Fruit fly (Drosophila melanogaster) whole organism, embryonic: ENCODE measurements around the gene CG43136.

Experiments used
- B-H1 ChIP-seq: fragments of 200-800 bp; sonication (Bioruptor generic); IDR thresholded peaks from 3 replicates; pipeline ENCODE4 v1.3.6; 2022; ENCODE audit warnings: missing biosample characterization, missing genetic modification characterization
- CG10147 ChIP-seq: fragments of 200-800 bp; sonication (Bioruptor generic); optimal IDR thresholded peaks from 2 replicates; lab custom pipeline; 2019; ENCODE audit warnings: missing biosample characterization, mild to moderate bottlenecking, missing genetic modification characterization, moderate library complexity
- CG10321 ChIP-seq: fragments of 200-800 bp; sonication (Bioruptor generic); IDR thresholded peaks from 2 replicates; pipeline ENCODE4 v1.3.6; 2022; ENCODE audit warnings: missing biosample characterization, missing genetic modification characterization
- CG11398 ChIP-seq: fragments of 200-800 bp; sonication (Bioruptor generic); optimal IDR thresholded peaks from 2 replicates; lab custom pipeline; 2016; ENCODE audit warnings: missing biosample characterization, missing genetic modification characterization
- CG12071 ChIP-seq: fragments of 200-800 bp; sonication (Bioruptor generic); optimal IDR thresholded peaks from 3 replicates; lab custom pipeline; 2018; ENCODE audit warnings: missing biosample characterization, mild to moderate bottlenecking, missing genetic modification characterization
- CG12155 ChIP-seq: fragments of 200-800 bp; sonication (Bioruptor generic); optimal IDR thresholded peaks from 3 replicates; lab custom pipeline; 2016; ENCODE audit warnings: missing biosample characterization, missing genetic modification characterization
- CG12219 ChIP-seq: fragments of 200-800 bp; sonication (Bioruptor generic); optimal IDR thresholded peaks from 3 replicates; lab custom pipeline; 2018; ENCODE audit warnings: missing biosample characterization, mild to moderate bottlenecking, missing genetic modification characterization
- CG14710 ChIP-seq: fragments of 200-800 bp; sonication (Bioruptor generic); optimal IDR thresholded peaks from 3 replicates; lab custom pipeline; 2019; ENCODE audit warnings: missing biosample characterization, mild to moderate bottlenecking, missing genetic modification characterization, moderate library complexity
- CG15696 ChIP-seq: fragments of 200-800 bp; sonication (Bioruptor generic); optimal IDR thresholded peaks from 2 replicates; lab custom pipeline; 2019; ENCODE audit warnings: missing biosample characterization, mild to moderate bottlenecking, missing genetic modification characterization, moderate library complexity
- CG17186 ChIP-seq: fragments of 200-800 bp; sonication (Bioruptor generic); optimal IDR thresholded peaks from 3 replicates; lab custom pipeline; 2017; ENCODE audit warnings: missing biosample characterization, missing genetic modification reagents, missing genetic modification characterization
- CG18011 ChIP-seq: fragments of 200-800 bp; sonication (Bioruptor generic); optimal IDR thresholded peaks from 2 replicates; lab custom pipeline; 2017; ENCODE audit warnings: missing biosample characterization, missing genetic modification characterization, mild to moderate bottlenecking, moderate library complexity, missing genotype
- CG31365 ChIP-seq: fragments of 200-800 bp; sonication (Bioruptor generic); optimal IDR thresholded peaks from 2 replicates; lab custom pipeline; 2018; ENCODE audit warnings: missing biosample characterization, mild to moderate bottlenecking, missing genetic modification characterization
- CG31441 ChIP-seq: fragments of 200-800 bp; sonication (Bioruptor generic); IDR thresholded peaks from 2 replicates; pipeline ENCODE4 v1.3.6; 2022; ENCODE audit warnings: missing biosample characterization, missing genetic modification characterization
- CG33213 ChIP-seq: fragments of 200-800 bp; sonication (Bioruptor generic); optimal IDR thresholded peaks from 3 replicates; lab custom pipeline; 2016; ENCODE audit warnings: missing biosample characterization, missing genetic modification characterization
- CG34422 ChIP-seq: fragments of 200-800 bp; sonication (Bioruptor generic); IDR thresholded peaks from 3 replicates; pipeline ENCODE4 v1.3.6; 2022; ENCODE audit warnings: missing biosample characterization, missing genetic modification characterization
- CG4424 ChIP-seq: fragments of 200-800 bp; sonication (Bioruptor generic); optimal IDR thresholded peaks from 3 replicates; lab custom pipeline; 2016; ENCODE audit warnings: missing biosample characterization, missing genetic modification characterization
- CG4730 ChIP-seq: fragments of 200-800 bp; sonication (Bioruptor generic); IDR thresholded peaks from 2 replicates; pipeline ENCODE4 v1.3.6; 2022; ENCODE audit warnings: missing biosample characterization, missing genetic modification characterization
- CG6689 ChIP-seq: fragments of 200-800 bp; sonication (Bioruptor generic); IDR thresholded peaks from 2 replicates; pipeline ENCODE4 v1.3.6; 2022; ENCODE audit warnings: missing biosample characterization, missing genetic modification characterization
- CG6765 ChIP-seq: fragments of 200-800 bp; sonication (Bioruptor generic); optimal IDR thresholded peaks from 3 replicates; lab custom pipeline; 2017; ENCODE audit warnings: missing biosample characterization, mild to moderate bottlenecking, missing genetic modification characterization
- CG6813 ChIP-seq: fragments of 200-800 bp; sonication (Bioruptor generic); optimal IDR thresholded peaks from 2 replicates; lab custom pipeline; 2017; ENCODE audit warnings: missing biosample characterization, missing genetic modification characterization, mild to moderate bottlenecking, moderate library complexity, missing genetic modification reagents
- D19B ChIP-seq: fragments of 200-800 bp; sonication (Bioruptor generic); optimal IDR thresholded peaks from 2 replicates; lab custom pipeline; 2017; ENCODE audit warnings: missing biosample characterization, mild to moderate bottlenecking, missing genetic modification characterization
- GATAe ChIP-seq: fragments of 200-800 bp; sonication (Bioruptor generic); conservative IDR thresholded peaks from 2 replicates; pipeline ENCODE4 v1.3.6; 2022; ENCODE audit warnings: missing biosample characterization, missing genetic modification characterization
- Hmx ChIP-seq: fragments of 200-800 bp; sonication (Bioruptor generic); optimal IDR thresholded peaks from 2 replicates; lab custom pipeline; 2016; ENCODE audit warnings: missing biosample characterization, missing genetic modification characterization
- MBD-R2 ChIP-seq: fragments of 200-800 bp; sonication (Bioruptor generic); IDR thresholded peaks from 2 replicates; pipeline ENCODE4 v1.3.6; 2022; ENCODE audit warnings: missing biosample characterization, missing genetic modification characterization
- Nf-YC ChIP-seq: fragments of 200-800 bp; optimal IDR thresholded peaks from 3 replicates; lab custom pipeline; 2019; ENCODE audit warnings: missing biosample characterization, mild to moderate bottlenecking, missing genetic modification characterization, moderate library complexity
- Spps ChIP-seq: fragments of 200-800 bp; sonication (Bioruptor generic); optimal IDR thresholded peaks from 2 replicates; lab custom pipeline; 2018; ENCODE audit warnings: missing biosample characterization, mild to moderate bottlenecking, missing genetic modification characterization
- btn ChIP-seq: fragments of 200-800 bp; sonication (Bioruptor generic); optimal IDR thresholded peaks from 2 replicates; lab custom pipeline; 2016; ENCODE audit warnings: missing biosample characterization, missing genetic modification characterization
- cad ChIP-seq: fragments of >200 bp; optimal IDR thresholded peaks from 2 replicates; lab custom pipeline; 2017; ENCODE audit warnings: missing biosample characterization, missing genetic modification characterization
- caup ChIP-seq: fragments of 200-800 bp; sonication (Bioruptor generic); optimal IDR thresholded peaks from 3 replicates; lab custom pipeline; 2017; ENCODE audit warnings: missing biosample characterization, mild to moderate bottlenecking, missing genetic modification characterization, moderate library complexity; ENCODE audit not compliant: severe bottlenecking
- chif ChIP-seq, 2 experiments: fragments of 200-800 bp; sonication (Bioruptor generic); optimal IDR thresholded peaks; 3 replicates each; lab custom pipeline; 2016; ENCODE audit warnings: missing biosample characterization in 2 of 2, missing genetic modification characterization in 2 of 2
- chinmo ChIP-seq: fragments of 200-800 bp; sonication (Bioruptor generic); IDR thresholded peaks from 4 replicates; pipeline ENCODE4 v1.3.6; 2022; ENCODE audit warnings: missing biosample characterization, missing genetic modification characterization; ENCODE audit not compliant: partially characterized antibody
- cwo ChIP-seq: fragments of 200-800 bp; sonication (Bioruptor generic); optimal IDR thresholded peaks from 3 replicates; lab custom pipeline; 2017; ENCODE audit warnings: missing biosample characterization, missing genetic modification characterization, mild to moderate bottlenecking, moderate library complexity, missing genetic modification reagents
- disco-r ChIP-seq: fragments of 200-800 bp; sonication (Bioruptor generic); optimal IDR thresholded peaks from 2 replicates; lab custom pipeline; 2016; ENCODE audit warnings: missing biosample characterization, missing genetic modification characterization
- exex ChIP-seq: fragments of 200-800 bp; sonication (Bioruptor generic); optimal IDR thresholded peaks from 4 replicates; lab custom pipeline; 2018; ENCODE audit warnings: missing biosample characterization, mild to moderate bottlenecking, missing genetic modification characterization, moderate library complexity
- fu2 ChIP-seq: fragments of 200-800 bp; sonication (Bioruptor generic); optimal IDR thresholded peaks from 2 replicates; lab custom pipeline; 2016; ENCODE audit warnings: missing biosample characterization, missing genetic modification characterization
- gfzf ChIP-seq: fragments of 200-800 bp; sonication (Bioruptor generic); optimal IDR thresholded peaks from 2 replicates; lab custom pipeline; 2016; ENCODE audit warnings: missing biosample characterization, mild to moderate bottlenecking, missing genetic modification characterization, moderate library complexity
- hbn ChIP-seq: fragments of 200-800 bp; sonication (Bioruptor generic); IDR thresholded peaks from 2 replicates; pipeline ENCODE4 v1.3.6; 2022; ENCODE audit warnings: missing biosample characterization, missing genetic modification characterization; ENCODE audit not compliant: partially characterized antibody
- jumu ChIP-seq: fragments of 200-800 bp; sonication (Bioruptor generic); optimal IDR thresholded peaks from 3 replicates; lab custom pipeline; 2016; ENCODE audit warnings: missing biosample characterization, missing genetic modification characterization
- lmd ChIP-seq: fragments of 200-800 bp; sonication (Bioruptor generic); IDR thresholded peaks from 2 replicates; pipeline ENCODE4 v1.3.6; 2022; ENCODE audit warnings: missing biosample characterization, missing genetic modification characterization
- lola ChIP-seq, 3 experiments: fragments of >200 bp in 2 of 3; fragments of 200-800 bp in 1 of 3; sonication (Bioruptor generic) in 1 of 3; optimal IDR thresholded peaks; 2 replicates each; lab custom pipeline; 2017 to 2019; ENCODE audit warnings: missing biosample characterization in 3 of 3, missing genetic modification characterization in 3 of 3, mild to moderate bottlenecking in 1 of 3, moderate library complexity in 1 of 3
- mam ChIP-seq: fragments of 200-800 bp; sonication (Bioruptor generic); optimal IDR thresholded peaks from 3 replicates; lab custom pipeline; 2016; ENCODE audit warnings: missing biosample characterization, missing genetic modification characterization
- pnt ChIP-seq: fragments of 200-800 bp; sonication (Bioruptor generic); optimal IDR thresholded peaks from 3 replicates; lab custom pipeline; 2016; ENCODE audit warnings: missing biosample characterization, missing genetic modification characterization
- sna ChIP-seq: fragments of 200-800 bp; sonication (Bioruptor generic); IDR thresholded peaks from 2 replicates; pipeline ENCODE4 v1.3.6; 2022; ENCODE audit warnings: missing biosample characterization, missing genetic modification characterization; ENCODE audit not compliant: partially characterized antibody
- tap ChIP-seq: fragments of 200-800 bp; optimal IDR thresholded peaks from 3 replicates; lab custom pipeline; 2019; ENCODE audit warnings: missing biosample characterization, mild to moderate bottlenecking, missing genetic modification characterization, moderate library complexity
- trem ChIP-seq: fragments of 200-800 bp; optimal IDR thresholded peaks from 3 replicates; lab custom pipeline; 2019; ENCODE audit warnings: missing biosample characterization, mild to moderate bottlenecking, missing genetic modification characterization, moderate library complexity
- unc-4 ChIP-seq: fragments of 200-800 bp; sonication (Bioruptor generic); IDR thresholded peaks from 2 replicates; pipeline ENCODE4 v1.3.6; 2022; ENCODE audit warnings: missing biosample characterization, missing genetic modification characterization; ENCODE audit not compliant: partially characterized antibody
- wor ChIP-seq: fragments of 200-800 bp; sonication (Bioruptor generic); IDR thresholded peaks from 2 replicates; pipeline ENCODE4 v1.3.6; 2022; ENCODE audit warnings: missing biosample characterization, missing genetic modification characterization

The CG43136 gene

DNA sequence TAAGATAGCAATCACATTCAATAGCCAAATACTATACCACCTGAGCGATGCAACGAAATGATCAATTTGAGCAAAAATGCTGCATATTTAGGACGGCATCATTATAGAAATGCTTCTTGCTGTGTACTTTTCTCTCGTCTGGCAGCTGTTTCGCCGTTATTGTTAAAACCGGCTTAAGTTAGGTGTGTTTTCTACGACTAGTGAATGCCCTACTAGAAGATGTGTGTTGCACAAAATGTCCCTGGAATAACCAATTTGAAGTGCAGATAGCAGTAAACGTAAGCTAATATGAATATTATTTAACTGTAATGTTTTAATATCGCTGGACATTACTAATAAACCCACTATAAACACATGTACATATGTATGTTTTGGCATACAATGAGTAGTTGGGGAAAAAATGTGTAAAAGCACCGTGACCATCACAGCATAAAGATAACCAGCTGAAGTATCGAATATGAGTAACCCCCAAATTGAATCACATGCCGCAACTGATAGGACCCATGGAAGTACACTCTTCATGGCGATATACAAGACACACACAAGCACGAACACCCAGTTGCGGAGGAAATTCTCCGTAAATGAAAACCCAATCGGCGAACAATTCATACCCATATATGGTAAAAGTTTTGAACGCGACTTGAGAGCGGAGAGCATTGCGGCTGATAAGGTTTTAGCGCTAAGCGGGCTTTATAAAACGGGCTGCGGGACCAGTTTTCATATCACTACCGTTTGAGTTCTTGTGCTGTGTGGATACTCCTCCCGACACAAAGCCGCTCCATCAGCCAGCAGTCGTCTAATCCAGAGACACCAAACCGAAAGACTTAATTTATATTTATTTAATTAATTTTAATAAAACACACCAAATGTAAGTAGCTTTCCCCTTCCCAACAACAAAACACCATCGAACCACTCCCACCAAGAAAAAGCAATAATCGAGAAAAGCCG lies 46.9 kb downstream of the CG43136 start, which contains the start of gene Act5C (continued):
- TF ChIP-seq btn (GFP tag; lab: Kevin White, UChicago), result peak; percentile 92
- peak; percentile 88 for TF ChIP-seq Spps
- peak; percentile 69 for TF ChIP-seq Nf-YC (tag; lab: Kevin White, UChicago)
- TF ChIP-seq D19B (GFP tag; lab: Kevin White, UChicago), result peak; percentile 76
- peak; percentile 89 for TF ChIP-seq CG12155 (GFP tag; lab: Kevin White, UChicago)
- TF ChIP-seq pnt (GFP tag; lab: Kevin White, UChicago), result peak; percentile 95
- peak; percentile 95 for TF ChIP-seq CG33213
- TF ChIP-seq CG31441 (GFP tag; lab: Robert Waterston, UW), result peak; percentile 95
- peak; percentile 94 for TF ChIP-seq CG11398 (GFP tag; lab: Kevin White, UChicago)
- peak; percentile 88 for TF ChIP-seq CG6813
- TF ChIP-seq chif (GFP tag; optimal IDR thresholded peaks at IDR 0.05; lab: Kevin White, UChicago), result peak; percentile 89 to 96
- peak; percentile 92 for TF ChIP-seq disco-r
- TF ChIP-seq gfzf (GFP tag; lab: Kevin White, UChicago), result peak; percentile 11
- peak; percentile 13; the same call in 1 of the 2 replicates for TF ChIP-seq GATAe (GFP tag; lab: Robert Waterston, UW)
- TF ChIP-seq sna, result no peak
- TF ChIP-seq B-H1 (GFP tag; lab: Robert Waterston, UW), result peak; percentile 78
- TF ChIP-seq CG34422, result peak; percentile 88
- peak; percentile 69 for TF ChIP-seq exex
- TF ChIP-seq CG10147 (GFP tag; lab: Kevin White, UChicago), result peak; percentile 82
- no peak for TF ChIP-seq unc-4
- TF ChIP-seq wor (GFP tag; lab: Robert Waterston, UW), result peak; percentile 74
- peak; percentile 94 for TF ChIP-seq CG12219
- peak; percentile 58 for TF ChIP-seq CG18011
- TF ChIP-seq tap (tag; lab: Kevin White, UChicago), result peak; percentile 95
- peak; percentile 68; the same call in 2 of the 4 replicates for TF ChIP-seq chinmo (GFP tag; lab: Robert Waterston, UW)
- peak; percentile 67 for TF ChIP-seq Hmx (GFP tag; lab: Kevin White, UChicago)
- peak; percentile 85 for TF ChIP-seq fu2 (GFP tag; lab: Kevin White, UChicago)
- TF ChIP-seq CG10321, result peak; percentile 67; the same call in 1 of the 2 replicates
- TF ChIP-seq MBD-R2 (GFP tag; lab: Robert Waterston, UW), result peak; percentile 75
- TF ChIP-seq CG4424, result peak; percentile 92
- peak in 1 of 3 experiments; percentile 93 for TF ChIP-seq lola (GFP tag; optimal IDR thresholded peaks at IDR 0.05; lab: Kevin White, UChicago)
- peak; percentile 93 for TF ChIP-seq CG6689 (GFP tag; lab: Robert Waterston, UW)
- peak; percentile 73 for TF ChIP-seq CG17186
- TF ChIP-seq CG4730, result peak; percentile 88
- peak; percentile 90 for TF ChIP-seq caup
- peak; percentile 82 for TF ChIP-seq cwo (GFP tag; lab: Kevin White, UChicago)
- TF ChIP-seq mam (GFP tag; lab: Kevin White, UChicago), result peak; percentile 92
- peak; percentile 93 for TF ChIP-seq CG14710 (tag; lab: Kevin White, UChicago)
- TF ChIP-seq CG31365, result peak; percentile 86
- peak; percentile 94 for TF ChIP-seq CG12071 (GFP tag; lab: Kevin White, UChicago)
- TF ChIP-seq lmd (GFP tag; lab: Robert Waterston, UW), result peak; percentile 94
- TF ChIP-seq jumu (GFP tag; lab: Kevin White, UChicago), result peak; percentile 95
- TF ChIP-seq cad, result no peak
- TF ChIP-seq hbn (GFP tag; lab: Robert Waterston, UW), result no peak
- TF ChIP-seq CG15696 (tag; lab: Kevin White, UChicago), result peak; percentile 95
- TF ChIP-seq CG6765 (GFP tag; lab: Kevin White, UChicago), result peak; percentile 76
- TF ChIP-seq trem (tag; lab: Kevin White, UChicago), result peak; percentile 92
